Fruit fly (Drosophila melanogaster) whole organism: Measurements from ENCODE around the gene Alg9.
A peak's percentile ranks its signal among the peaks of the same experiment; 100 is the strongest.

ENCODE experiments used
- CG8478 ChIP-seq: fragments of >200 bp; optimal IDR thresholded peaks from 2 replicates; lab custom pipeline; 2018; ENCODE audit warnings: inconsistent platforms
- Dll ChIP-seq: fragments of >200 bp; optimal IDR thresholded peaks from 2 replicates; lab custom pipeline; 2017
- EcR ChIP-seq, 2 experiments: fragments of >200 bp; optimal IDR thresholded peaks; 2 replicates each; lab custom pipeline; 2017; ENCODE audit warnings: missing biosample characterization in 2 of 2, missing genetic modification characterization in 2 of 2, missing genetic modification reagents in 2 of 2
- pan ChIP-seq: fragments of >200 bp; optimal IDR thresholded peaks from 2 replicates; lab custom pipeline; 2017
- psq ChIP-seq: fragments of >200 bp; optimal IDR thresholded peaks from 2 replicates; lab custom pipeline; 2017
- usp ChIP-seq: fragments of >200 bp; optimal IDR thresholded peaks from 2 replicates; lab custom pipeline; 2017; ENCODE audit warnings: missing biosample characterization, missing genetic modification characterization, mixed read lengths

Alg9 gene

dm6 chr3R:25194723-25195577 is 26.4 kb upstream of the Alg9 start, which contains the start of gene CG13653:
Gene CG13653 (plus strand): TSS chr3R:25195527.
- TF ChIP-seq CG8478 (lab: Kevin White, UChicago) (no peak), usp (GFP tag; lab: Kevin White, UChicago) (no peak), psq (no peak), pan (lab: Kevin White, UChicago) (no peak), Dll (lab: Kevin White, UChicago) (no peak), EcR (GFP tag; optimal IDR thresholded peaks at IDR 0.05; lab: Kevin White, UChicago) (no peak)

dm6 chr3R:25199321-25199868 is 22.0 kb upstream of the Alg9 start, which contains the start of gene CG13654:
Gene CG13654 (plus strand): TSS chr3R:25199818.
- no peak for TF ChIP-seq psq
- TF ChIP-seq usp (GFP tag; lab: Kevin White, UChicago) = no peak
- TF ChIP-seq pan (lab: Kevin White, UChicago) = no peak
- TF ChIP-seq Dll (lab: Kevin White, UChicago) = no peak
- no peak for TF ChIP-seq CG8478 (lab: Kevin White, UChicago)
- no peak for TF ChIP-seq EcR (GFP tag; optimal IDR thresholded peaks at IDR 0.05; lab: Kevin White, UChicago)

- TF ChIP-seq Dll (lab: Kevin White, UChicago) (no peak), pan (lab: Kevin White, UChicago) (no peak), usp (GFP tag; lab: Kevin White, UChicago) (no peak), EcR (GFP tag; optimal IDR thresholded peaks at IDR 0.05; lab: Kevin White, UChicago) (peak in 1 of 2 experiments; percentile 52)
Measured at dm6 chr3R:25205413-25205977, 15.9 kb upstream of the Alg9 start.

- no peak for TF ChIP-seq CG8478 (lab: Kevin White, UChicago)
- no peak for TF ChIP-seq EcR (GFP tag; optimal IDR thresholded peaks at IDR 0.05; lab: Kevin White, UChicago)
- no peak for TF ChIP-seq Dll (lab: Kevin White, UChicago)
- TF ChIP-seq psq = no peak
- no peak for TF ChIP-seq pan (lab: Kevin White, UChicago)
- TF ChIP-seq usp (GFP tag; lab: Kevin White, UChicago) = no peak
Measured at dm6 chr3R:25207405-25208003, 13.9 kb upstream of the Alg9 start.

DNA sequence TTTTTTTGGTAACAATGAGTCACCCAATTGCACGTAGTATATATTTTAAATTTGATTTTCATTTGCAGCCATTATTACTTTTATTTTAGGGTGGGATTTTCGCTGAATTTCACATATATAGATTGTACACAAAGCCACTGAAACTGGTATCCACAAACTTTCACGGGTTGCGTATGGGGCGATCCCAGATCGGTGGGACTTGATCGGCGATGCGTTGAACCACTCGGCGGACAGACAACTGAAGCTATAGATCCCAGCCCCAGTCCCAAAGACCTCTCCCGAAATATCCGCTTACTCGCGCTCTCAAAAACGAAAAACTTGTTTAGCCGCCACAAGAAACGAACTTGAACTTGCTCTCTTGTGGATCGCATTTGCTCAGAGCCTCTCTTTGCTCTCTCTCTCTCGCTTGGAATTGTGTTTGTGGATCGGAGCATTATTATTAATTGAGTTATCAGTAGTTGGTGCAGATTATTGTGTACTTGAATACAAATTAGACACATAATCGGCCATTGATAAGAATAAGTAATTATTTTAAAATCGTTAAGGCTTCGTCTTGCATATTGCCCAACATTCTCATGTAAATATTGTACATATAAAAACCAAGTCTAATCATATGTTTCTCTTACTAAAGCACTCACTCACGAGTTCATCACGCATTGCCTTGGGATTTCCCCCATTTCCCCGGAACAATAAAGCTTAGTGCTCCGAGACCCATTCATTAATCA is 13.2 kb upstream of the Alg9 start, which contains the start of gene Cad96Ca:
Cad96Ca (minus strand) TSS at position 242 of the 725 bp plus-strand sequence.
- TF ChIP-seq psq (no peak), pan (lab: Kevin White, UChicago) (no peak)

DNA sequence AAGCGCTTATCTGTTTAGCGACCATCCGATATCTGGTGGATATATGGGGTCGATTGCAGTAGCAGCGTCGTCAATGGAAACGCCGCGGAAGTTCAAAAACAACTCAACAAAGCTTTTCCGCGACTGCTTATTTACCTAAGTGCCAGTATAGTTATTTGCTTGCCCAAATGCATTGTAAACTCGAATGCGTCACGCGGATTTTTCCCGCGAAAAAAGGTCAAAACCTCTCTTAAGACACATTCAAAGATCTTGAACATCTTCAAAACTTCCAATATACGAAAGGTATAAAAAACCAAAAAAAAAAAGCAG is 12.7 kb upstream of the Alg9 start:
- TF ChIP-seq usp (GFP tag; lab: Kevin White, UChicago) (no peak), Dll (lab: Kevin White, UChicago) (no peak), psq (no peak), CG8478 (lab: Kevin White, UChicago) (no peak), EcR (GFP tag; optimal IDR thresholded peaks at IDR 0.05; lab: Kevin White, UChicago) (no peak), pan (lab: Kevin White, UChicago) (no peak)

- TF ChIP-seq psq (no peak), pan (lab: Kevin White, UChicago) (no peak), EcR (GFP tag; optimal IDR thresholded peaks at IDR 0.05; lab: Kevin White, UChicago) (no peak), CG8478 (lab: Kevin White, UChicago) (no peak), Dll (lab: Kevin White, UChicago) (no peak), usp (GFP tag; lab: Kevin White, UChicago) (no peak)
Measured at dm6 chr3R:25209207-25209606, 12.2 kb upstream of the Alg9 start.

dm6 chr3R:25215123-25215522 is 6.3 kb upstream of the Alg9 start, which contains the start of gene Saysd1:
Gene Saysd1 (minus strand): TSS chr3R:25215188.
- TF ChIP-seq Dll (lab: Kevin White, UChicago) = no peak
- TF ChIP-seq EcR (GFP tag; optimal IDR thresholded peaks at IDR 0.05; lab: Kevin White, UChicago) = no peak
- no peak for TF ChIP-seq CG8478 (lab: Kevin White, UChicago)
- no peak for TF ChIP-seq psq
- no peak for TF ChIP-seq pan (lab: Kevin White, UChicago)
- no peak for TF ChIP-seq usp (GFP tag; lab: Kevin White, UChicago)

DNA sequence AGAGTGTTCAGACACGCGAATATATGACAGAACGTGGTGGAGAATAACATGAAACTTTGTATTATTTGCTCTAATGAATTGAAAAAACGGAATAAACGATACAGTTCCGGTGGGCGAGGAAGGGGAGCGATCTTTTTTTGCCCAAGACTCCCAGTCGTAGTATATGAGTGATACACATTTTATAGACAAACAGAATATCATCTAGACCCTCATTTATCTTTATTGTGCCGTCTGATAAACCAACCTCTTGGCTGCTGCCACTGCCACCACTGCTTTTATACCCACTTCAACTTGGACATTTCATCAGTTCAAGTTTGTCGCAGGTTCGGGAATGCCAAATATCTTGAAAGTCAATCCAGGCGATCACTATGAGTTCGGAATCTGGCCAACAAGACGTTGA is 5.4 kb upstream of the Alg9 start, which contains the start of gene CG31106:
CG31106 (plus strand) TSS at position 301 of the 400 bp plus-strand sequence.
- TF ChIP-seq psq = no peak
- no peak for TF ChIP-seq EcR (GFP tag; optimal IDR thresholded peaks at IDR 0.05; lab: Kevin White, UChicago)
- no peak for TF ChIP-seq usp (GFP tag; lab: Kevin White, UChicago)
- TF ChIP-seq CG8478 (lab: Kevin White, UChicago) = no peak
- TF ChIP-seq Dll (lab: Kevin White, UChicago) = no peak
- TF ChIP-seq pan (lab: Kevin White, UChicago) = no peak

- TF ChIP-seq Dll (lab: Kevin White, UChicago) = no peak
- no peak for TF ChIP-seq pan (lab: Kevin White, UChicago)
- TF ChIP-seq EcR (GFP tag; optimal IDR thresholded peaks at IDR 0.05; lab: Kevin White, UChicago) = no peak
- no peak for TF ChIP-seq psq
- TF ChIP-seq usp (GFP tag; lab: Kevin White, UChicago) = no peak
- no peak for TF ChIP-seq CG8478 (lab: Kevin White, UChicago)
Measured at dm6 chr3R:25219018-25219417, 2.4 kb upstream of the Alg9 start, which contains the start of gene CG31103. Gene CG31103 (plus strand): TSS chr3R:25219318.
